Worm (Caenorhabditis elegans) whole organism, early embryonic: ENCODE measurements around the gene nas-24.

Source experiments
- B0310.2 ChIP-seq: sonication (generic microtip); optimal IDR thresholded peaks from 2 replicates; lab custom pipeline; 2016; ENCODE audit warnings: mild to moderate bottlenecking, missing genetic modification characterization, missing compliant biosample characterization
- F13C5.2 ChIP-seq: sonication (generic microtip); optimal IDR thresholded peaks from 2 replicates; lab custom pipeline; 2017; ENCODE audit warnings: mild to moderate bottlenecking, missing genetic modification characterization, inconsistent platforms, missing compliant biosample characterization
- aly-1 ChIP-seq: sonication (generic microtip); optimal IDR thresholded peaks from 2 replicates; lab custom pipeline; 2016; ENCODE audit warnings: missing genetic modification characterization, missing compliant biosample characterization
- ama-1 ChIP-seq: fragments of 150-350 bp; optimal IDR thresholded peaks from 2 replicates; lab custom pipeline; 2014
- ceh-13 ChIP-seq: fragments of 200-800 bp; sonication (Bioruptor generic); optimal IDR thresholded peaks from 2 replicates; lab custom pipeline; 2018; ENCODE audit warnings: mild to moderate bottlenecking, missing genetic modification characterization, missing compliant biosample characterization
- ceh-36 ChIP-seq: sonication (generic microtip); optimal IDR thresholded peaks from 2 replicates; lab custom pipeline; 2016; ENCODE audit warnings: missing genetic modification characterization, inconsistent platforms, missing compliant biosample characterization
- ets-7 ChIP-seq: sonication (generic microtip); optimal IDR thresholded peaks from 2 replicates; lab custom pipeline; 2016; ENCODE audit warnings: missing genotype, missing genetic modification characterization, missing compliant biosample characterization
- flt-1 ChIP-seq: fragments of 200-800 bp; sonication (Bioruptor generic); IDR thresholded peaks from 2 replicates; pipeline ENCODE4 v1.3.6; 2022; ENCODE audit warnings: missing genetic modification characterization, missing compliant biosample characterization
- hmbx-1 ChIP-seq: sonication (generic microtip); optimal IDR thresholded peaks from 2 replicates; lab custom pipeline; 2016; ENCODE audit warnings: mild to moderate bottlenecking, missing genetic modification characterization, missing compliant biosample characterization
- hmg-4 ChIP-seq: fragments of 200-800 bp; sonication (Bioruptor generic); optimal IDR thresholded peaks from 2 replicates; lab custom pipeline; 2018; ENCODE audit warnings: mild to moderate bottlenecking, missing genetic modification characterization, missing compliant biosample characterization
- hnd-1 ChIP-seq: sonication (generic microtip); optimal IDR thresholded peaks from 2 replicates; lab custom pipeline; 2016; ENCODE audit warnings: missing genetic modification characterization, missing compliant biosample characterization
- pes-1 ChIP-seq: fragments of 200-800 bp; sonication (Bioruptor generic); IDR thresholded peaks from 2 replicates; pipeline ENCODE4 v1.3.6; 2022; ENCODE audit warnings: missing genetic modification reagents, missing genetic modification characterization, missing compliant biosample characterization
- scrt-1 ChIP-seq: fragments of 200-800 bp; sonication (Bioruptor generic); IDR thresholded peaks from 2 replicates; pipeline ENCODE4 v1.3.6; 2022; ENCODE audit warnings: missing genetic modification characterization, missing compliant biosample characterization
- sea-1 ChIP-seq: fragments of 200-800 bp; sonication (Bioruptor generic); conservative IDR thresholded peaks from 2 replicates; pipeline ENCODE4 v1.3.6; 2022; ENCODE audit warnings: missing genetic modification characterization, missing compliant biosample characterization
- tbx-11 ChIP-seq: fragments of 200-800 bp; sonication (Bioruptor generic); IDR thresholded peaks from 2 replicates; pipeline ENCODE4 v1.3.6; 2022; ENCODE audit warnings: missing genetic modification characterization, missing compliant biosample characterization
- tbx-37 ChIP-seq: fragments of 200-800 bp; sonication (Bioruptor generic); conservative IDR thresholded peaks from 2 replicates; pipeline ENCODE4 v1.3.6; 2022; ENCODE audit warnings: missing genetic modification reagents, missing genetic modification characterization, missing compliant biosample characterization
- tra-4 ChIP-seq: sonication (generic microtip); optimal IDR thresholded peaks from 2 replicates; lab custom pipeline; 2017; ENCODE audit warnings: missing genetic modification characterization, missing compliant biosample characterization

Gene nas-24

ce11 chrV:13794046-13794445 lies 24.9 kb downstream of the nas-24 start:
- TF ChIP-seq tbx-37 (GFP tag; lab: Robert Waterston, UW) (no peak), scrt-1 (no peak), tbx-11 (GFP tag; lab: Robert Waterston, UW) (no peak), sea-1 (GFP tag; lab: Robert Waterston, UW) (no peak), hmbx-1 (tag; lab: Kevin White, UChicago) (no peak), ceh-36 (tag; lab: Kevin White, UChicago) (no peak), pes-1 (GFP tag; lab: Robert Waterston, UW) (no peak)

ce11 chrV:13796246-13796776 lies 27.1 kb downstream of the nas-24 start, which contains the start of gene twk-32:
Gene twk-32, plus strand, starts transcription at chrV:13796641.
- TF ChIP-seq hmg-4 (no peak), ets-7 (no peak), tra-4 (no peak), hmbx-1 (tag; lab: Kevin White, UChicago) (no peak), hnd-1 (tag; lab: Kevin White, UChicago) (no peak), tbx-37 (GFP tag; lab: Robert Waterston, UW) (no peak), ceh-36 (tag; lab: Kevin White, UChicago) (no peak), ceh-13 (GFP tag; lab: Kevin White, UChicago) (no peak), ama-1 (lab: Kevin White, UChicago) (no peak), sea-1 (GFP tag; lab: Robert Waterston, UW) (no peak), flt-1 (GFP tag; lab: Robert Waterston, UW) (no peak), aly-1 (tag; lab: Kevin White, UChicago) (no peak), F13C5.2 (tag; lab: Kevin White, UChicago) (no peak)

- TF ChIP-seq flt-1 (GFP tag; lab: Robert Waterston, UW) = no peak
Measured at ce11 chrV:13799190-13799589, 30.0 kb downstream of the nas-24 start.

- TF ChIP-seq hmbx-1 (tag; lab: Kevin White, UChicago) (no peak), ama-1 (lab: Kevin White, UChicago) (peak; percentile 22), F13C5.2 (tag; lab: Kevin White, UChicago) (no peak), sea-1 (GFP tag; lab: Robert Waterston, UW) (0 out of 2 replicates have a peak, but pooled peaks have one; percentile 40)
Measured at ce11 chrV:13803902-13804301, 34.7 kb downstream of the nas-24 start, which contains the start of gene swan-2. Gene swan-2, minus strand, starts transcription at chrV:13804281.

ce11 chrV:13807232-13807631 lies 38.0 kb downstream of the nas-24 start, which contains the start of gene swan-1:
Gene swan-1, minus strand, starts transcription at chrV:13807237.
- TF ChIP-seq hnd-1 (tag; lab: Kevin White, UChicago) = no peak
- TF ChIP-seq ceh-36 (tag; lab: Kevin White, UChicago) = no peak
- no peak for TF ChIP-seq hmg-4

- no peak for TF ChIP-seq hmbx-1 (tag; lab: Kevin White, UChicago)
- TF ChIP-seq tra-4 = no peak
- no peak for TF ChIP-seq tbx-11 (GFP tag; lab: Robert Waterston, UW)
- TF ChIP-seq sea-1 (GFP tag; lab: Robert Waterston, UW) = no peak
- TF ChIP-seq ama-1 (lab: Kevin White, UChicago) = no peak
- peak; percentile 63 for TF ChIP-seq aly-1 (tag; lab: Kevin White, UChicago)
- TF ChIP-seq hnd-1 (tag; lab: Kevin White, UChicago) = no peak
- no peak for TF ChIP-seq ceh-36 (tag; lab: Kevin White, UChicago)
- TF ChIP-seq tbx-37 (GFP tag; lab: Robert Waterston, UW) = no peak
- no peak for TF ChIP-seq flt-1 (GFP tag; lab: Robert Waterston, UW)
- TF ChIP-seq ceh-13 (GFP tag; lab: Kevin White, UChicago) = no peak
- peak; percentile 88 for TF ChIP-seq hmg-4
- TF ChIP-seq ets-7 = no peak
- TF ChIP-seq scrt-1 = no peak
- peak; percentile 44 for TF ChIP-seq F13C5.2 (tag; lab: Kevin White, UChicago)
- no peak for TF ChIP-seq pes-1 (GFP tag; lab: Robert Waterston, UW)
- no peak for TF ChIP-seq B0310.2
Measured at ce11 chrV:13808462-13808867, 39.3 kb downstream of the nas-24 start.

ce11 chrV:13812330-13812729 lies 43.1 kb downstream of the nas-24 start:
- TF ChIP-seq pes-1 (GFP tag; lab: Robert Waterston, UW) (no peak), hnd-1 (tag; lab: Kevin White, UChicago) (no peak), ets-7 (no peak), B0310.2 (no peak)

- TF ChIP-seq ama-1 (lab: Kevin White, UChicago) (no peak), hnd-1 (tag; lab: Kevin White, UChicago) (no peak), aly-1 (tag; lab: Kevin White, UChicago) (no peak), flt-1 (GFP tag; lab: Robert Waterston, UW) (no peak), hmg-4 (no peak), scrt-1 (no peak)
Measured at ce11 chrV:13812931-13813330, 43.7 kb downstream of the nas-24 start, which contains the start of gene ceh-24. Gene ceh-24, plus strand, starts transcription at chrV:13813231.

ce11 chrV:13816877-13817276 lies 47.7 kb downstream of the nas-24 start, which contains the start of gene F55B12.2:
Gene F55B12.2, minus strand, starts transcription at chrV:13816977.
- TF ChIP-seq hnd-1 (tag; lab: Kevin White, UChicago) = no peak
- TF ChIP-seq ets-7 = no peak
- TF ChIP-seq ceh-13 (GFP tag; lab: Kevin White, UChicago) = no peak
- TF ChIP-seq tbx-37 (GFP tag; lab: Robert Waterston, UW) = no peak
- TF ChIP-seq flt-1 (GFP tag; lab: Robert Waterston, UW) = no peak
- no peak for TF ChIP-seq F13C5.2 (tag; lab: Kevin White, UChicago)
- TF ChIP-seq ceh-36 (tag; lab: Kevin White, UChicago) = no peak
- TF ChIP-seq B0310.2 = no peak
- no peak for TF ChIP-seq tra-4
- TF ChIP-seq scrt-1 = no peak
- TF ChIP-seq hmg-4 = no peak
- no peak for TF ChIP-seq hmbx-1 (tag; lab: Kevin White, UChicago)
